Fruit fly (Drosophila melanogaster): ENCODE results near the gene Vps2.

DNA sequence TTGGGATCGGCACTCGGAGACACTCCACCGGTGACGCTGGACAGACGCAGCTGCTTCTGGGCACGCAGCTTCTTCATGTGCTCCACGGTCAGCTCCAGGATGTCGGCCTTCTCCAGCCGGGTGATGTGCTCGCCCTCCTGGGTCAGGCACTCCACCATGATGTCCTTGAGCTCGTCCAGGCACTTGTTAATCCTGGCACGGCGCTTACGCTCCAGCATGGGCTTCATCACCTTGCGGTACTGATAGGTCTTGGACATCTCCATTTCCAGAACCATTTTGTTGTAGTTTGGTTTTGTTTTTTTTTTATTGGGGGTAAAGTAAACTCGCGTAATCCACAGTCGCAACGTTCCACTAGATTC lies 47.0 kb upstream of the Vps2 start:
- TF ChIP-seq usp (GFP tag; optimal IDR thresholded peaks at IDR 0.05) (no peak), Mio (GFP tag; optimal IDR thresholded peaks at IDR 0.05) (no peak), tai (GFP tag; optimal IDR thresholded peaks at IDR 0.05) (no peak), h (GFP tag; optimal IDR thresholded peaks at IDR 0.05) (no peak), dl (GFP tag; optimal IDR thresholded peaks at IDR 0.05; ENCODE audit: insufficient read depth in 1 of 2, partially characterized antibody in 2 of 2) (no peak), Abd-B (GFP tag; optimal IDR thresholded peaks at IDR 0.05) (no peak), Rel (GFP tag; optimal IDR thresholded peaks at IDR 0.05) (no peak), Rel (tag; optimal IDR thresholded peaks at IDR 0.05) (no peak), psq (GFP tag; optimal IDR thresholded peaks at IDR 0.05) (no peak), dmrt93B (GFP tag; optimal IDR thresholded peaks at IDR 0.05) (no peak), CrebA (GFP tag; optimal IDR thresholded peaks at IDR 0.05; ENCODE audit: borderline replicate concordance) (no peak), Hr83 (GFP tag; optimal IDR thresholded peaks at IDR 0.05; ENCODE audit: poor library complexity, severe bottlenecking) (no peak)
